Worm (Caenorhabditis elegans) whole organism, L4 larva: Measurements from ENCODE around the gene W09C2.8.

Source experiments
- aha-1 ChIP-seq: fragments of 150-350 bp; peaks from one replicate; lab custom pipeline; 2014; ENCODE audit warnings: missing biosample characterization, missing genetic modification characterization
- ama-1 ChIP-seq: fragments of 150-350 bp; optimal IDR thresholded peaks from 2 replicates; lab custom pipeline; 2014; ENCODE audit warnings: inconsistent platforms, mixed read lengths
- gei-8 ChIP-seq: fragments of 200-800 bp; sonication (Bioruptor generic); optimal IDR thresholded peaks from 2 replicates; lab custom pipeline; 2018; ENCODE audit warnings: mild to moderate bottlenecking, missing genetic modification characterization, missing compliant biosample characterization
- nhr-11 ChIP-seq: fragments of 150-350 bp; optimal IDR thresholded peaks from 2 replicates; lab custom pipeline; 2014; ENCODE audit warnings: missing biosample characterization, missing genetic modification characterization

DNA sequence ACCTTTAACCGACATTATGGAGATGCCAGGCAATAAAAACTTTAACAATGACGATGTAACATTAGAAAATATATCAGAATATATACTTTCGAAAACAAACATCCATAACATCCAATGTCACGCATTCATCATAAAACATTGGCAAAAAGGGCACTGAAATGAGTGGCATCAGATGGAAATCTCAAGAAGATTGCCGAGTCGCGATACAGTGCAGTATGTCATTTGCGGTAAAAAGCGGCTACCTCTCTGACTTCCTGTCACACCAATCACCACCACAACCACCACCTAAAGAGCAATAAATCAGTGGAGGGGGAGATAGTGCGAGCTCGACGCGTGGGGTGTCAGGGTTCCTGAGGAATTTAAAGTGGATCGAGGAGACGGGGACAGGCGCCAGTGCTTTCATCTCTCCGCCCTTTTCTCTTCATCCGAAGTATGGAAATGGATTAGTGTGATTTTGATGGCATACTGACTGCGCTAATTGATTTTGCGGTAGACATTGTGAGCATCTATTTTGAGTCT, 11.0 kb downstream of the W09C2.8 start:
- TF ChIP-seq nhr-11 (tag; lab: Kevin White, UChicago): no peak
- no peak for TF ChIP-seq gei-8 (GFP tag; lab: Kevin White, UChicago)
- no peak for TF ChIP-seq ama-1 (lab: Kevin White, UChicago)
- no peak for TF ChIP-seq aha-1 (tag; lab: Kevin White, UChicago)
